Fruit fly (Drosophila melanogaster) whole organism, embryonic: ENCODE data around the gene tj.
A peak's percentile ranks its signal among the peaks of the same experiment; 100 is the strongest.

Experiments
- CG1792 ChIP-seq: fragments of 200-800 bp; sonication (Bioruptor generic); optimal IDR thresholded peaks from 2 replicates; lab custom pipeline; 2016; ENCODE audit warnings: missing biosample characterization, missing genetic modification characterization
- CG18619 ChIP-seq: fragments of 200-800 bp; sonication (Bioruptor generic); optimal IDR thresholded peaks from 3 replicates; lab custom pipeline; 2017; ENCODE audit warnings: missing biosample characterization, mild to moderate bottlenecking, missing genetic modification characterization
- CG3847 ChIP-seq: fragments of 200-800 bp; sonication (Bioruptor generic); IDR thresholded peaks from 2 replicates; pipeline ENCODE4 v1.3.6; 2022; ENCODE audit warnings: missing biosample characterization, missing genetic modification characterization
- CG4282 ChIP-seq: fragments of 200-800 bp; sonication (Bioruptor generic); optimal IDR thresholded peaks from 2 replicates; lab custom pipeline; 2016; ENCODE audit warnings: missing biosample characterization, missing genetic modification characterization
- NK7.1 ChIP-seq: fragments of 200-800 bp; sonication (Bioruptor generic); optimal IDR thresholded peaks from 3 replicates; lab custom pipeline; 2016; ENCODE audit warnings: missing biosample characterization, missing genetic modification characterization
- Ravus ChIP-seq: fragments of 200-800 bp; sonication (Bioruptor generic); IDR thresholded peaks from 2 replicates; pipeline ENCODE4 v1.3.6; 2022; ENCODE audit warnings: missing biosample characterization, missing genetic modification characterization
- Taf1 ChIP-seq: fragments of 200-800 bp; sonication (Bioruptor generic); IDR thresholded peaks from 2 replicates; pipeline ENCODE4 v1.3.6; 2022; ENCODE audit warnings: missing biosample characterization, missing genetic modification characterization
- ase ChIP-seq: fragments of 200-800 bp; sonication (Bioruptor generic); IDR thresholded peaks from 3 replicates; pipeline ENCODE4 v1.3.6; 2022; ENCODE audit warnings: missing biosample characterization, missing genetic modification characterization
- caup ChIP-seq: fragments of 200-800 bp; sonication (Bioruptor generic); optimal IDR thresholded peaks from 3 replicates; lab custom pipeline; 2017; ENCODE audit warnings: missing biosample characterization, mild to moderate bottlenecking, missing genetic modification characterization, moderate library complexity; ENCODE audit not compliant: severe bottlenecking
- cg ChIP-seq: fragments of 200-800 bp; sonication (Bioruptor generic); optimal IDR thresholded peaks from 3 replicates; lab custom pipeline; 2019; ENCODE audit warnings: missing biosample characterization, mild to moderate bottlenecking, missing genetic modification characterization, moderate library complexity
- gro ChIP-seq: fragments of 200-800 bp; sonication (Bioruptor generic); optimal IDR thresholded peaks from 2 replicates; lab custom pipeline; 2016; ENCODE audit warnings: missing biosample characterization, missing genetic modification characterization
- onecut ChIP-seq: fragments of 200-800 bp; sonication (Bioruptor generic); IDR thresholded peaks from 2 replicates; pipeline ENCODE4 v1.3.6; 2022; ENCODE audit warnings: missing biosample characterization, missing genetic modification characterization

dm6 chr2L:19416602-19417497 lies 47.2 kb upstream of the tj start, which contains the start of gene Lectin-galC1:
- TF ChIP-seq CG1792 (GFP tag; lab: Kevin White, UChicago): peak; percentile 82
- TF ChIP-seq caup (GFP tag; lab: Kevin White, UChicago): peak; percentile 76
- TF ChIP-seq Taf1: peak; percentile 30; the same call in 1 of the 2 replicates
- peak; percentile 59 for TF ChIP-seq onecut (GFP tag; lab: Robert Waterston, UW)
- TF ChIP-seq CG18619: peak; percentile 84
- peak; percentile 73 for TF ChIP-seq CG3847 (GFP tag; lab: Robert Waterston, UW)
- no peak; the same call in 1 of the 3 replicates for TF ChIP-seq ase (GFP tag; lab: Robert Waterston, UW)
- TF ChIP-seq Ravus (GFP tag; lab: Robert Waterston, UW): peak; percentile 61
- TF ChIP-seq NK7.1: peak; percentile 79
- TF ChIP-seq cg (GFP tag; lab: Kevin White, UChicago): no peak
- TF ChIP-seq CG4282: peak; percentile 77
- TF ChIP-seq gro: peak; percentile 41
